Fruit fly (Drosophila melanogaster): ENCODE results near the gene Sr-CIV.

Sr-CIV gene

DNA sequence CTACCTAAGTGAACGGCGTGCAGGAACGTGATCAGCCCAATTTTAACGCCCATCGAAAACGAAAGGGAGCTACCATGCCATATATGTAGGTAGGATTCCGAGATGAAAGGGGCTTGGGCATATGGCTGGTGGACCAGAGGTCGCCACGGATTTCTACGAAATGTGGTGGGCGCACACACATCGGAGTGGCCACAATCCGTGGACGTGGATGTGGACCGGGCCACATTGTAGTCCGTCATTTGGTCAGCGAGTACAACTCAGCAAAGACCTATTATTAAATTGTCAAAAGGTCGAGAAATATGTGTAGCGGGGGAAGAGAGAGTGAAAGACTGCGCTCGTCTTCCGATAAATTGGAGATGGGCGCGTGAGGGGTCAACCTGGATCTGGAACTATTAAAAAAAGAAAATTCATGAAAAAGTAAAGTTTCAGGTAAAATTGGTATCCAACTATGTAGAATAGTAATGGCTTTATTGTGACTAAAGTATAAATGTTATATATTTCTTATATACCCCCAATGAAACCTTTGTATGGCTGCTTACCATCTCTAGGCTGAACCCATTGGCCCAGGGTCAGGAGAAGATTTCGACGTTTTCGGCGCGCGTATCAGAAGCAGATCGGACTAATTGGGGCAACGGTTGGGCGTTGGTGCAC is 31.7 kb upstream of the Sr-CIV start (continued):
- TF ChIP-seq sqz (GFP tag; optimal IDR thresholded peaks at IDR 0.05): no peak
- no peak for TF ChIP-seq dm (GFP tag; optimal IDR thresholded peaks at IDR 0.05)
- TF ChIP-seq ac (GFP tag; optimal IDR thresholded peaks at IDR 0.05): no peak
- no peak for TF ChIP-seq Ptx1 (GFP tag; IDR thresholded peaks at IDR 0.05)
- no peak for TF ChIP-seq Gug (GFP tag; IDR thresholded peaks at IDR 0.05)
- TF ChIP-seq salm (tag; optimal IDR thresholded peaks at IDR 0.05): no peak
- no peak for TF ChIP-seq peb (GFP tag; IDR thresholded peaks at IDR 0.05)
- TF ChIP-seq CG6689 (GFP tag; IDR thresholded peaks at IDR 0.05): peak; percentile 59; the same call in 1 of the 2 replicates
- TF ChIP-seq exex (tag; optimal IDR thresholded peaks at IDR 0.05): no peak
- no peak for TF ChIP-seq Abd-B (GFP tag; optimal IDR thresholded peaks at IDR 0.05)
- peak; percentile 57; the same call in 1 of the 3 replicates for TF ChIP-seq H15 (GFP tag; IDR thresholded peaks at IDR 0.05)
- TF ChIP-seq CG6175 (GFP tag; IDR thresholded peaks at IDR 0.05): no peak
- no peak for TF ChIP-seq esg (GFP tag; conservative IDR thresholded peaks at IDR 0.05)
- no peak for TF ChIP-seq grn (GFP tag; optimal IDR thresholded peaks at IDR 0.05)
- peak; percentile 42 for TF ChIP-seq CG6813 (GFP tag; optimal IDR thresholded peaks at IDR 0.05)
- TF ChIP-seq stc (GFP tag; IDR thresholded peaks at IDR 0.05): 0 out of 2 replicates have a peak, but pooled peaks have one; percentile 27
- TF ChIP-seq vfl (GFP tag; optimal IDR thresholded peaks at IDR 0.05): no peak
- no peak for TF ChIP-seq CG12104 (GFP tag; optimal IDR thresholded peaks at IDR 0.05)
- peak; percentile 17 for TF ChIP-seq zen (tag; optimal IDR thresholded peaks at IDR 0.05)
- TF ChIP-seq ftz-f1 (GFP tag; optimal IDR thresholded peaks at IDR 0.05): no peak
- no peak for TF ChIP-seq CG18764 (GFP tag; optimal IDR thresholded peaks at IDR 0.05)
- TF ChIP-seq odd (GFP tag; optimal IDR thresholded peaks at IDR 0.05): no peak
- TF ChIP-seq CG6765 (GFP tag; optimal IDR thresholded peaks at IDR 0.05): no peak
- no peak; the same call in 2 of the 3 replicates for TF ChIP-seq dysf (GFP tag; IDR thresholded peaks at IDR 0.05)
- TF ChIP-seq CG13296 (GFP tag; optimal IDR thresholded peaks at IDR 0.05): no peak
- TF ChIP-seq MTF-1 (GFP tag; optimal IDR thresholded peaks at IDR 0.05; ENCODE audit: borderline replicate concordance): no peak
- TF ChIP-seq Opbp (GFP tag; IDR thresholded peaks at IDR 0.05; ENCODE audit: partially characterized antibody): no peak
- TF ChIP-seq nmo (GFP tag; optimal IDR thresholded peaks at IDR 0.05): peak; percentile 15
- TF ChIP-seq wek (GFP tag; optimal IDR thresholded peaks at IDR 0.05): no peak
- no peak for TF ChIP-seq CG7786 (GFP tag; optimal IDR thresholded peaks at IDR 0.05)
- TF ChIP-seq onecut (GFP tag; IDR thresholded peaks at IDR 0.05): 0 out of 2 replicates have a peak, but pooled peaks have one; percentile 5
- no peak for TF ChIP-seq Hmx (GFP tag; optimal IDR thresholded peaks at IDR 0.05)
- no peak for TF ChIP-seq sc (optimal IDR thresholded peaks at IDR 0.05)
- TF ChIP-seq sc (GFP tag; optimal IDR thresholded peaks at IDR 0.05): no peak
- no peak for TF ChIP-seq CG43689 (GFP tag; IDR thresholded peaks at IDR 0.05)
- TF ChIP-seq Lim3 (GFP tag; IDR thresholded peaks at IDR 0.05): no peak
- no peak for TF ChIP-seq CG1832 (GFP tag; optimal IDR thresholded peaks at IDR 0.05)
- no peak for TF ChIP-seq Bdp1 (GFP tag; optimal IDR thresholded peaks at IDR 0.05)
- no peak for TF ChIP-seq CG17912 (GFP tag; optimal IDR thresholded peaks at IDR 0.05)
- TF ChIP-seq slou (GFP tag; optimal IDR thresholded peaks at IDR 0.05): no peak
- peak; percentile 54 for TF ChIP-seq CG33557 (GFP tag; optimal IDR thresholded peaks at IDR 0.05)
- no peak for TF ChIP-seq zfh2 (GFP tag; optimal IDR thresholded peaks at IDR 0.05)
- no peak for TF ChIP-seq Ets97D (GFP tag; optimal IDR thresholded peaks at IDR 0.05)
- 0 out of 2 replicates have a peak, but pooled peaks have one; percentile 34 for TF ChIP-seq CG17328 (GFP tag; IDR thresholded peaks at IDR 0.05)
- TF ChIP-seq HLH54F (GFP tag; optimal IDR thresholded peaks at IDR 0.05): no peak
- TF ChIP-seq luna (GFP tag; optimal IDR thresholded peaks at IDR 0.05): no peak
- no peak for TF ChIP-seq lmd (GFP tag; IDR thresholded peaks at IDR 0.05)
- TF ChIP-seq vvl (GFP tag; IDR thresholded peaks at IDR 0.05): 0 out of 2 replicates have a peak, but pooled peaks have one; percentile 16
- no peak for TF ChIP-seq chinmo (GFP tag; IDR thresholded peaks at IDR 0.05; ENCODE audit: partially characterized antibody)
- TF ChIP-seq oc (tag; optimal IDR thresholded peaks at IDR 0.05): no peak
- no peak for TF ChIP-seq tup (GFP tag; optimal IDR thresholded peaks at IDR 0.05)

Data from whole organism, embryonic.